Worm (Caenorhabditis elegans) whole organism, L3 larva: Measurements from ENCODE around the gene eak-4.

Experiments used
- egl-27 ChIP-seq: sonication (generic microtip); optimal IDR thresholded peaks from 4 replicates; lab custom pipeline; 2017; ENCODE audit warnings: missing biosample characterization, missing genetic modification reagents, missing genetic modification characterization
- elt-2 ChIP-seq: sonication (generic microtip); optimal IDR thresholded peaks from 2 replicates; lab custom pipeline; 2016; ENCODE audit warnings: missing genetic modification reagents, mild to moderate bottlenecking, missing genetic modification characterization, missing compliant biosample characterization
- lin-39 ChIP-seq: fragments of 150-350 bp; optimal IDR thresholded peaks from 2 replicates; lab custom pipeline; 2018; ENCODE audit warnings: missing biosample characterization, missing genetic modification reagents, missing genetic modification characterization
- mdl-1 ChIP-seq: fragments of 150-350 bp; optimal IDR thresholded peaks from 2 replicates; lab custom pipeline; 2014; ENCODE audit warnings: missing biosample characterization, missing genetic modification characterization
- nhr-12 ChIP-seq: fragments of 150-350 bp; optimal IDR thresholded peaks from 2 replicates; lab custom pipeline; 2014; ENCODE audit warnings: missing biosample characterization, missing genetic modification characterization
- nhr-237 ChIP-seq: fragments of 150-350 bp; optimal IDR thresholded peaks from 2 replicates; lab custom pipeline; 2014; ENCODE audit warnings: missing biosample characterization, missing genetic modification characterization
- pha-4 ChIP-seq: fragments of 150-350 bp; optimal IDR thresholded peaks from 2 replicates; lab custom pipeline; 2014; ENCODE audit warnings: missing biosample characterization, missing genetic modification reagents, missing genetic modification characterization
- unc-39 ChIP-seq: sonication (generic microtip); optimal IDR thresholded peaks from 4 replicates; lab custom pipeline; 2017; ENCODE audit warnings: missing biosample characterization, missing genetic modification characterization
- ztf-11 ChIP-seq: fragments of 150-350 bp; optimal IDR thresholded peaks from 2 replicates; lab custom pipeline; 2014; ENCODE audit warnings: missing biosample characterization, missing genetic modification characterization

ce11 chrIV:12545393-12545792, 20.1 kb upstream of the eak-4 start:
- peak; percentile 7 for TF ChIP-seq pha-4
- no peak for TF ChIP-seq nhr-12
- no peak for TF ChIP-seq egl-27 (tag; lab: Kevin White, UChicago)
- no peak for TF ChIP-seq ztf-11
- TF ChIP-seq mdl-1 (tag; lab: Kevin White, UChicago): no peak
- no peak for TF ChIP-seq elt-2
- TF ChIP-seq lin-39 (tag; lab: Kevin White, UChicago): no peak
- TF ChIP-seq nhr-237 (tag; lab: Kevin White, UChicago): no peak
- TF ChIP-seq unc-39 (tag; lab: Kevin White, UChicago): no peak
